Fruit fly (Drosophila melanogaster) whole organism, embryonic: ENCODE results near the gene Dpm2.

Experiments
- Ada2b ChIP-seq: fragments of 200-800 bp; sonication (Bioruptor generic); IDR thresholded peaks from 2 replicates; pipeline ENCODE4 v1.3.6; 2022; ENCODE audit warnings: missing biosample characterization, missing genetic modification characterization
- Bdp1 ChIP-seq: fragments of 200-800 bp; sonication (Bioruptor generic); optimal IDR thresholded peaks from 3 replicates; lab custom pipeline; 2016; ENCODE audit warnings: missing biosample characterization, missing genetic modification characterization
- Bteb2 ChIP-seq: fragments of 200-800 bp; sonication (Bioruptor generic); optimal IDR thresholded peaks from 2 replicates; lab custom pipeline; 2016; ENCODE audit warnings: missing biosample characterization, missing genetic modification characterization
- CG10321 ChIP-seq: fragments of 200-800 bp; sonication (Bioruptor generic); IDR thresholded peaks from 2 replicates; pipeline ENCODE4 v1.3.6; 2022; ENCODE audit warnings: missing biosample characterization, missing genetic modification characterization
- CG11696 ChIP-seq: fragments of 200-800 bp; sonication (Bioruptor generic); IDR thresholded peaks from 2 replicates; pipeline ENCODE4 v1.3.6; 2022; ENCODE audit warnings: missing biosample characterization, missing genetic modification characterization
- CG12299 ChIP-seq: fragments of 200-800 bp; sonication (Bioruptor generic); optimal IDR thresholded peaks from 2 replicates; lab custom pipeline; 2018; ENCODE audit warnings: missing biosample characterization, mild to moderate bottlenecking, missing genetic modification characterization
- CG14441 ChIP-seq: fragments of 200-800 bp; sonication (Bioruptor generic); IDR thresholded peaks from 2 replicates; pipeline ENCODE4 v1.3.6; 2022; ENCODE audit warnings: missing biosample characterization, missing genetic modification characterization
- CG15601 ChIP-seq: fragments of 200-800 bp; sonication (Bioruptor generic); optimal IDR thresholded peaks from 3 replicates; lab custom pipeline; 2019; ENCODE audit warnings: missing biosample characterization, mild to moderate bottlenecking, missing genetic modification characterization, moderate library complexity
- CG18011 ChIP-seq: fragments of 200-800 bp; sonication (Bioruptor generic); optimal IDR thresholded peaks from 2 replicates; lab custom pipeline; 2017; ENCODE audit warnings: missing biosample characterization, missing genetic modification characterization, mild to moderate bottlenecking, moderate library complexity, missing genotype
- CG1832 ChIP-seq: fragments of 200-800 bp; sonication (Bioruptor generic); optimal IDR thresholded peaks from 2 replicates; lab custom pipeline; 2017; ENCODE audit warnings: missing biosample characterization, mild to moderate bottlenecking, missing genetic modification characterization, inconsistent platforms
- CG30020 ChIP-seq: fragments of 200-800 bp; optimal IDR thresholded peaks from 2 replicates; lab custom pipeline; 2019; ENCODE audit warnings: missing biosample characterization, mild to moderate bottlenecking, missing genetic modification characterization, moderate library complexity
- CG3163 ChIP-seq: fragments of 200-800 bp; sonication (Bioruptor generic); optimal IDR thresholded peaks from 3 replicates; lab custom pipeline; 2016; ENCODE audit warnings: missing biosample characterization, missing genetic modification characterization
- CG32772 ChIP-seq: fragments of 200-800 bp; sonication (Bioruptor generic); IDR thresholded peaks from 2 replicates; pipeline ENCODE4 v1.3.6; 2022; ENCODE audit warnings: missing biosample characterization, missing genetic modification characterization
- CG33213 ChIP-seq: fragments of 200-800 bp; sonication (Bioruptor generic); optimal IDR thresholded peaks from 3 replicates; lab custom pipeline; 2016; ENCODE audit warnings: missing biosample characterization, missing genetic modification characterization
- CG6654 ChIP-seq: fragments of 200-800 bp; sonication (Bioruptor generic); optimal IDR thresholded peaks from 2 replicates; lab custom pipeline; 2017; ENCODE audit warnings: missing biosample characterization, mild to moderate bottlenecking, missing genetic modification characterization
- CG7786 ChIP-seq: fragments of 200-800 bp; sonication (Bioruptor generic); optimal IDR thresholded peaks from 2 replicates; lab custom pipeline; 2016; ENCODE audit warnings: missing biosample characterization, missing genetic modification characterization
- CG8388 ChIP-seq: fragments of 200-800 bp; sonication (Bioruptor generic); optimal IDR thresholded peaks from 2 replicates; lab custom pipeline; 2019; ENCODE audit warnings: missing biosample characterization, mild to moderate bottlenecking, missing genetic modification characterization, moderate library complexity
- CG8944 ChIP-seq: fragments of 200-800 bp; sonication (Bioruptor generic); optimal IDR thresholded peaks from 3 replicates; lab custom pipeline; 2016; ENCODE audit warnings: missing biosample characterization, missing genetic modification characterization
- CG9817 ChIP-seq: fragments of 200-800 bp; sonication (Bioruptor generic); optimal IDR thresholded peaks from 2 replicates; lab custom pipeline; 2018; ENCODE audit warnings: missing biosample characterization, mild to moderate bottlenecking, missing genetic modification characterization, moderate library complexity
- CkIIα-i1 ChIP-seq: fragments of 200-800 bp; sonication (Bioruptor generic); IDR thresholded peaks from 2 replicates; pipeline ENCODE4 v1.3.6; 2022; ENCODE audit warnings: missing biosample characterization, missing genetic modification characterization
- CoRest ChIP-seq: fragments of 200-800 bp; sonication (Bioruptor generic); optimal IDR thresholded peaks from 3 replicates; lab custom pipeline; 2018; ENCODE audit warnings: missing biosample characterization, mild to moderate bottlenecking, missing genetic modification characterization, moderate library complexity
- H2.0 ChIP-seq: fragments of 200-800 bp; sonication (Bioruptor generic); IDR thresholded peaks from 2 replicates; pipeline ENCODE4 v1.3.6; 2022; ENCODE audit warnings: missing biosample characterization, missing genetic modification characterization
- NK7.1 ChIP-seq: fragments of 200-800 bp; sonication (Bioruptor generic); optimal IDR thresholded peaks from 3 replicates; lab custom pipeline; 2016; ENCODE audit warnings: missing biosample characterization, missing genetic modification characterization
- Oaz ChIP-seq: fragments of 200-800 bp; sonication (Bioruptor generic); IDR thresholded peaks from 2 replicates; pipeline ENCODE4 v1.3.6; 2022; ENCODE audit warnings: missing biosample characterization, missing genetic modification characterization
- Sox102F ChIP-seq: fragments of 200-800 bp; sonication (Bioruptor generic); optimal IDR thresholded peaks from 2 replicates; lab custom pipeline; 2018; ENCODE audit warnings: missing biosample characterization, mild to moderate bottlenecking, missing genetic modification characterization, moderate library complexity
- Xrp1 ChIP-seq: fragments of 200-800 bp; sonication (Bioruptor generic); IDR thresholded peaks from 2 replicates; pipeline ENCODE4 v1.3.6; 2022; ENCODE audit warnings: missing biosample characterization, missing genetic modification characterization
- abd-A ChIP-seq: fragments of 200-800 bp; sonication (Bioruptor generic); optimal IDR thresholded peaks from 3 replicates; lab custom pipeline; 2019; ENCODE audit warnings: missing biosample characterization, mild to moderate bottlenecking, missing genetic modification characterization, moderate library complexity
- ara ChIP-seq: fragments of 200-800 bp; sonication (Bioruptor generic); IDR thresholded peaks from 2 replicates; pipeline ENCODE4 v1.3.6; 2022; ENCODE audit warnings: missing biosample characterization, missing genetic modification characterization
- br ChIP-seq: fragments of >200 bp; optimal IDR thresholded peaks from 2 replicates; lab custom pipeline; 2017
- btn ChIP-seq: fragments of 200-800 bp; sonication (Bioruptor generic); optimal IDR thresholded peaks from 2 replicates; lab custom pipeline; 2016; ENCODE audit warnings: missing biosample characterization, missing genetic modification characterization
- fd3F ChIP-seq: fragments of 200-800 bp; sonication (Bioruptor generic); optimal IDR thresholded peaks from 2 replicates; lab custom pipeline; 2018; ENCODE audit warnings: missing biosample characterization, mild to moderate bottlenecking, missing genetic modification characterization, moderate library complexity
- fd64A ChIP-seq: fragments of 200-800 bp; sonication (Bioruptor generic); optimal IDR thresholded peaks from 3 replicates; lab custom pipeline; 2018; ENCODE audit warnings: missing biosample characterization, mild to moderate bottlenecking, missing genetic modification characterization
- gem ChIP-seq: fragments of 200-800 bp; sonication (Bioruptor generic); optimal IDR thresholded peaks from 2 replicates; lab custom pipeline; 2019; ENCODE audit warnings: missing biosample characterization, mild to moderate bottlenecking, missing genetic modification characterization, moderate library complexity
- gfzf ChIP-seq: fragments of 200-800 bp; sonication (Bioruptor generic); optimal IDR thresholded peaks from 2 replicates; lab custom pipeline; 2016; ENCODE audit warnings: missing biosample characterization, mild to moderate bottlenecking, missing genetic modification characterization, moderate library complexity
- grau ChIP-seq: fragments of 200-800 bp; optimal IDR thresholded peaks from 3 replicates; lab custom pipeline; 2019; ENCODE audit warnings: missing biosample characterization, mild to moderate bottlenecking, missing genetic modification characterization, moderate library complexity
- gsb-n ChIP-seq: fragments of 200-800 bp; sonication (Bioruptor generic); optimal IDR thresholded peaks from 3 replicates; lab custom pipeline; 2018; ENCODE audit warnings: missing biosample characterization, mild to moderate bottlenecking, missing genetic modification characterization
- lilli ChIP-seq: fragments of 200-800 bp; sonication (Bioruptor generic); optimal IDR thresholded peaks from 3 replicates; lab custom pipeline; 2016; ENCODE audit warnings: missing biosample characterization, missing genetic modification characterization
- lov ChIP-seq, 2 experiments: fragments of 200-800 bp in 1 of 2; fragments of >200 bp in 1 of 2; sonication (Bioruptor generic) in 1 of 2; IDR thresholded peaks in 1 of 2; optimal IDR thresholded peaks in 1 of 2; 2 replicates in 1 of 2; 3 replicates in 1 of 2; pipeline versions ENCODE4 v1.3.6 to Lab custom; 2017 to 2022; ENCODE audit warnings: missing biosample characterization in 1 of 2, missing genetic modification characterization in 1 of 2
- nau ChIP-seq: fragments of 200-800 bp; sonication (Bioruptor generic); optimal IDR thresholded peaks from 3 replicates; lab custom pipeline; 2017; ENCODE audit warnings: missing biosample characterization, mild to moderate bottlenecking, missing genetic modification characterization, missing genetic modification reagents
- oc ChIP-seq: fragments of 200-800 bp; sonication (Bioruptor generic); optimal IDR thresholded peaks from 2 replicates; lab custom pipeline; 2018; ENCODE audit warnings: missing biosample characterization, mild to moderate bottlenecking, missing genetic modification characterization, moderate library complexity
- odd ChIP-seq: fragments of 200-800 bp; sonication (Bioruptor generic); optimal IDR thresholded peaks from 2 replicates; lab custom pipeline; 2017; ENCODE audit warnings: missing biosample characterization, mild to moderate bottlenecking, missing genetic modification characterization
- org-1 ChIP-seq: fragments of 200-800 bp; sonication (Bioruptor generic); optimal IDR thresholded peaks from 2 replicates; lab custom pipeline; 2017; ENCODE audit warnings: missing biosample characterization, missing genetic modification characterization
- pnt ChIP-seq: fragments of 200-800 bp; sonication (Bioruptor generic); optimal IDR thresholded peaks from 3 replicates; lab custom pipeline; 2016; ENCODE audit warnings: missing biosample characterization, missing genetic modification characterization
- ro ChIP-seq: fragments of 200-800 bp; sonication (Bioruptor generic); IDR thresholded peaks from 2 replicates; pipeline ENCODE4 v1.3.6; 2022; ENCODE audit warnings: missing biosample characterization, missing genetic modification characterization
- sc ChIP-seq, 3 experiments: fragments of >200 bp in 2 of 3; fragments of 200-800 bp in 1 of 3; sonication (Bioruptor generic) in 1 of 3; optimal IDR thresholded peaks; 2 replicates in 2 of 3; 3 replicates in 1 of 3; lab custom pipeline; 2017; ENCODE audit warnings: mild to moderate bottlenecking in 1 of 3, missing biosample characterization in 1 of 3, missing genetic modification characterization in 1 of 3, missing genetic modification reagents in 1 of 3
- sob ChIP-seq: fragments of 200-800 bp; sonication (Bioruptor generic); IDR thresholded peaks from 2 replicates; pipeline ENCODE4 v1.3.6; 2022; ENCODE audit warnings: missing biosample characterization, missing genetic modification characterization
- tx ChIP-seq: fragments of 200-800 bp; sonication (Bioruptor generic); optimal IDR thresholded peaks from 2 replicates; lab custom pipeline; 2016; ENCODE audit warnings: missing biosample characterization, missing genetic modification characterization
- unpg ChIP-seq: fragments of 200-800 bp; sonication (Bioruptor generic); optimal IDR thresholded peaks from 3 replicates; lab custom pipeline; 2018; ENCODE audit warnings: missing biosample characterization, mild to moderate bottlenecking, missing genetic modification characterization, moderate library complexity
- vvl ChIP-seq: fragments of 200-800 bp; sonication (Bioruptor generic); IDR thresholded peaks from 2 replicates; pipeline ENCODE4 v1.3.6; 2022; ENCODE audit warnings: missing biosample characterization, missing genetic modification characterization
- zfh2 ChIP-seq: fragments of 200-800 bp; sonication (Bioruptor generic); optimal IDR thresholded peaks from 2 replicates; lab custom pipeline; 2016; ENCODE audit warnings: missing biosample characterization, missing genetic modification characterization

Gene Dpm2

dm6 chr3L:3305430-3305829 lies 13.9 kb upstream of the Dpm2 start (continued):
- TF ChIP-seq unpg (GFP tag; lab: Kevin White, UChicago) = peak; percentile 37
- no peak for TF ChIP-seq br (lab: Kevin White, UChicago)
- TF ChIP-seq CoRest (tag; lab: Kevin White, UChicago) = peak; percentile 19
- no peak for TF ChIP-seq lov (optimal IDR thresholded peaks at IDR 0.05; lab: Kevin White, UChicago)
- TF ChIP-seq lov (GFP tag; IDR thresholded peaks at IDR 0.05; lab: Robert Waterston, UW) = 0 out of 3 replicates have a peak, but pooled peaks have one; percentile 12
- no peak for TF ChIP-seq CG12299 (tag; lab: Kevin White, UChicago)
- peak; percentile 63 for TF ChIP-seq nau (GFP tag; lab: Kevin White, UChicago)
- no peak for TF ChIP-seq CG6654 (GFP tag; lab: Kevin White, UChicago)
- peak; percentile 34 for TF ChIP-seq CG15601 (tag; lab: Kevin White, UChicago)
- TF ChIP-seq CG14441 (GFP tag; lab: Robert Waterston, UW) = no peak
- TF ChIP-seq CG8944 = peak; percentile 42
- no peak for TF ChIP-seq ro
- TF ChIP-seq CG30020 = no peak
- peak; percentile 67 for TF ChIP-seq fd64A (GFP tag; lab: Kevin White, UChicago)
- TF ChIP-seq abd-A (tag; lab: Kevin White, UChicago) = no peak
- TF ChIP-seq sc (optimal IDR thresholded peaks at IDR 0.05; lab: Kevin White, UChicago) = no peak
- peak; percentile 61 for TF ChIP-seq sc (GFP tag; optimal IDR thresholded peaks at IDR 0.05; lab: Kevin White, UChicago)
- TF ChIP-seq fd3F (GFP tag; lab: Kevin White, UChicago) = peak; percentile 42
- peak; percentile 7 for TF ChIP-seq tx (GFP tag; lab: Kevin White, UChicago)
- TF ChIP-seq btn (GFP tag; lab: Kevin White, UChicago) = peak; percentile 21
- peak; percentile 30 for TF ChIP-seq odd (GFP tag; lab: Kevin White, UChicago)
- TF ChIP-seq CG1832 (GFP tag; lab: Kevin White, UChicago) = no peak
- TF ChIP-seq pnt = no peak
- peak; percentile 7 for TF ChIP-seq lilli
- peak; percentile 22; the same call in 1 of the 2 replicates for TF ChIP-seq sob (GFP tag; lab: Robert Waterston, UW)
- TF ChIP-seq ara (GFP tag; lab: Robert Waterston, UW) = 0 out of 2 replicates have a peak, but pooled peaks have one; percentile 20
- TF ChIP-seq vvl = peak; percentile 51; the same call in 1 of the 2 replicates
- TF ChIP-seq Ada2b (GFP tag; lab: Robert Waterston, UW) = no peak
- TF ChIP-seq NK7.1 = peak; percentile 19
- peak; percentile 18; the same call in 1 of the 2 replicates for TF ChIP-seq CG10321 (GFP tag; lab: Robert Waterston, UW)
- TF ChIP-seq org-1 (GFP tag; lab: Kevin White, UChicago) = peak; percentile 61
- peak; percentile 35 for TF ChIP-seq Bteb2 (GFP tag; lab: Kevin White, UChicago)
- peak; percentile 47 for TF ChIP-seq CG33213 (GFP tag; lab: Kevin White, UChicago)
- TF ChIP-seq CG9817 (tag; lab: Kevin White, UChicago) = no peak
- TF ChIP-seq Oaz (GFP tag; lab: Robert Waterston, UW) = no peak
- TF ChIP-seq gfzf (GFP tag; lab: Kevin White, UChicago) = no peak
- TF ChIP-seq CkIIα-i1 = no peak
- TF ChIP-seq grau (tag; lab: Kevin White, UChicago) = peak; percentile 25
- TF ChIP-seq Xrp1 (GFP tag; lab: Robert Waterston, UW) = peak; percentile 46; the same call in 1 of the 2 replicates
- no peak for TF ChIP-seq zfh2 (GFP tag; lab: Kevin White, UChicago)
- TF ChIP-seq Sox102F = peak; percentile 23
- peak; percentile 58 for TF ChIP-seq oc (tag; lab: Kevin White, UChicago)
- peak; percentile 17 for TF ChIP-seq CG7786 (GFP tag; lab: Kevin White, UChicago)
- peak; percentile 13 for TF ChIP-seq CG3163 (GFP tag; lab: Kevin White, UChicago)
- no peak for TF ChIP-seq CG11696 (GFP tag; lab: Robert Waterston, UW)
- TF ChIP-seq Bdp1 (GFP tag; lab: Kevin White, UChicago) = peak; percentile 23
- peak; percentile 30 for TF ChIP-seq gsb-n
- TF ChIP-seq CG32772 (GFP tag; lab: Robert Waterston, UW) = no peak
- no peak for TF ChIP-seq CG8388 (GFP tag; lab: Kevin White, UChicago)
- peak; percentile 61 for TF ChIP-seq gem (tag; lab: Kevin White, UChicago)
- no peak for TF ChIP-seq CG18011
- TF ChIP-seq H2.0 (GFP tag; lab: Robert Waterston, UW) = no peak
